Worm (Caenorhabditis elegans): ENCODE results near the gene chil-8.

DNA sequence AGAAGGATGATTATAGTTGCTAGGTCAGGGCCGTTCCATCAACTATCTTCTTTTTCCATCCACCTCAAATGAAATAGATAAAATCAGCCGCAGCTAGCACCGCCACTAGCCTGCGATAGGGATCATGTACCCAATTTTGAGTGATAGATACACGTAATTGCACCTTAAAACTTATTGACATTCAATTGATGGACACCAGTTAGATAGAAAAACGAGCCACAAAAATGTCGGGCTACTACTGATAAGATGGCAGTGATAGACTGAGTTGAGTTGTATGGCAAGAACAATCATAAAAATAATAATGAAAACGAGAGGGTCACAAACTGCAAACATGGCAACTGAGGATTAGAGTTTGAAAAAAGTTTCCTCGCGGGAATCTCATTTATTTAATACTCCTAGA lies 19.0 kb upstream of the chil-8 start:
- no peak for TF ChIP-seq nhr-11 (tag; optimal IDR thresholded peaks at IDR 0.05)
- TF ChIP-seq lsy-2 (tag; optimal IDR thresholded peaks at IDR 0.05): no peak
- TF ChIP-seq grh-1 (GFP tag; IDR thresholded peaks at IDR 0.05): no peak
- TF ChIP-seq nhr-76 (tag; optimal IDR thresholded peaks at IDR 0.05): no peak
- no peak for TF ChIP-seq dpl-1 (GFP tag; optimal IDR thresholded peaks at IDR 0.05)
- TF ChIP-seq lin-13 (GFP tag; optimal IDR thresholded peaks at IDR 0.05): no peak
- TF ChIP-seq fkh-4 (tag; optimal IDR thresholded peaks at IDR 0.05; ENCODE audit: borderline replicate concordance): no peak
- TF ChIP-seq fos-1 (tag; optimal IDR thresholded peaks at IDR 0.05): no peak

All from whole organism, L1 larva.